Fruit fly (Drosophila melanogaster): ENCODE results near the gene Smyd5.

- no peak for TF ChIP-seq h (optimal IDR thresholded peaks at IDR 0.05)
- no peak for TF ChIP-seq psq (optimal IDR thresholded peaks at IDR 0.05)
- no peak for TF ChIP-seq insv (optimal IDR thresholded peaks at IDR 0.05)
- no peak for TF ChIP-seq Myc (optimal IDR thresholded peaks at IDR 0.05)
These were observed 26.3 kb downstream of the Smyd5 start for dm6 chr3R:21192267-21192666.

Data from Kc167 (cell line).